Worm (Caenorhabditis elegans): ENCODE results near the gene F16B4.4.

ce11 chrV:1631148-1631547 is 37.3 kb downstream of the F16B4.4 start, which contains the start of gene Y46H3D.8:
- TF ChIP-seq pes-1 (GFP tag; IDR thresholded peaks at IDR 0.05) (no peak), tbx-11 (GFP tag; IDR thresholded peaks at IDR 0.05) (no peak), ama-1 (optimal IDR thresholded peaks at IDR 0.05) (no peak), ets-7 (tag; optimal IDR thresholded peaks at IDR 0.05) (no peak), tra-4 (tag; optimal IDR thresholded peaks at IDR 0.05) (no peak), F13C5.2 (tag; optimal IDR thresholded peaks at IDR 0.05) (no peak), flt-1 (GFP tag; IDR thresholded peaks at IDR 0.05) (no peak), aly-1 (tag; optimal IDR thresholded peaks at IDR 0.05) (no peak), hnd-1 (tag; optimal IDR thresholded peaks at IDR 0.05) (no peak), hmg-4 (GFP tag; optimal IDR thresholded peaks at IDR 0.05) (no peak), tbx-37 (GFP tag; conservative IDR thresholded peaks at IDR 0.05) (no peak), ceh-36 (tag; optimal IDR thresholded peaks at IDR 0.05) (no peak)

Measured in whole organism, early embryonic.